Worm (Caenorhabditis elegans) whole organism, L1 larva: ENCODE measurements around the gene srh-216.

ENCODE experiments used
- C04F5.9 ChIP-seq: sonication (generic microtip); optimal IDR thresholded peaks from 2 replicates; lab custom pipeline; 2016; ENCODE audit warnings: missing genetic modification characterization, missing compliant biosample characterization
- C34B4.2 ChIP-seq: sonication (generic microtip); optimal IDR thresholded peaks from 2 replicates; lab custom pipeline; 2017; ENCODE audit warnings: mild to moderate bottlenecking, missing genetic modification characterization, missing compliant biosample characterization
- aly-2 ChIP-seq: fragments of 150-350 bp; optimal IDR thresholded peaks from 2 replicates; lab custom pipeline; 2014; ENCODE audit warnings: missing biosample characterization, missing genetic modification characterization
- ceh-63 ChIP-seq: fragments of 200-800 bp; sonication (Bioruptor generic); optimal IDR thresholded peaks from 2 replicates; lab custom pipeline; 2018; ENCODE audit warnings: mild to moderate bottlenecking, missing genetic modification characterization, missing compliant biosample characterization
- ceh-8 ChIP-seq: fragments of 200-800 bp; sonication (Bioruptor generic); optimal IDR thresholded peaks from 2 replicates; lab custom pipeline; 2018; ENCODE audit warnings: mild to moderate bottlenecking, missing genetic modification characterization, moderate library complexity, missing compliant biosample characterization
- ceh-82 ChIP-seq, 3 experiments: fragments of 150-350 bp in 1 of 3; sonication (generic microtip) in 2 of 3; optimal IDR thresholded peaks; 2 replicates each; lab custom pipeline; 2014 to 2017; ENCODE audit warnings: missing biosample characterization in 3 of 3, missing genetic modification characterization in 3 of 3
- ceh-90 ChIP-seq: sonication (generic microtip); optimal IDR thresholded peaks from 2 replicates; lab custom pipeline; 2016; ENCODE audit warnings: missing genetic modification characterization, missing compliant biosample characterization
- ces-1 ChIP-seq: fragments of 150-350 bp; optimal IDR thresholded peaks from 2 replicates; lab custom pipeline; 2014; ENCODE audit warnings: missing biosample characterization, missing genetic modification reagents, missing genetic modification characterization
- egl-13 ChIP-seq: sonication (generic microtip); optimal IDR thresholded peaks from 2 replicates; lab custom pipeline; 2016; ENCODE audit warnings: missing genotype, missing genetic modification reagents, missing genetic modification characterization, missing compliant biosample characterization
- egl-27 ChIP-seq, 2 experiments: fragments of 150-350 bp in 1 of 2; sonication (generic microtip); optimal IDR thresholded peaks; 3 replicates each; lab custom pipeline; 2017 to 2018; ENCODE audit warnings: missing biosample characterization in 2 of 2, missing genetic modification characterization in 2 of 2, missing genetic modification reagents in 2 of 2
- ets-5 ChIP-seq: fragments of 200-800 bp; sonication (Bioruptor generic); IDR thresholded peaks from 2 replicates; pipeline ENCODE4 v1.3.6; 2022; ENCODE audit warnings: missing genetic modification characterization, missing compliant biosample characterization
- fkh-4 ChIP-seq: sonication (generic microtip); optimal IDR thresholded peaks from 2 replicates; lab custom pipeline; 2016; ENCODE audit warnings: missing compliant biosample characterization, missing genetic modification characterization, borderline replicate concordance
- fkh-8 ChIP-seq: sonication (generic microtip); optimal IDR thresholded peaks from 2 replicates; lab custom pipeline; 2016; ENCODE audit warnings: mild to moderate bottlenecking, missing genetic modification characterization, missing compliant biosample characterization
- fos-1 ChIP-seq: fragments of 150-350 bp; optimal IDR thresholded peaks from 2 replicates; lab custom pipeline; 2014; ENCODE audit warnings: missing biosample characterization, missing genetic modification characterization
- grh-1 ChIP-seq: fragments of 200-800 bp; sonication (Bioruptor generic); IDR thresholded peaks from 2 replicates; pipeline ENCODE4 v1.3.6; 2022; ENCODE audit warnings: missing genetic modification reagents, missing genetic modification characterization, missing compliant biosample characterization
- hlh-4 ChIP-seq: sonication (generic microtip); optimal IDR thresholded peaks from 2 replicates; lab custom pipeline; 2016; ENCODE audit warnings: mild to moderate bottlenecking, missing genetic modification characterization, missing compliant biosample characterization
- isw-1 ChIP-seq: fragments of 200-800 bp; sonication (Bioruptor generic); IDR thresholded peaks from 2 replicates; pipeline ENCODE4 v1.3.6; 2022; ENCODE audit warnings: missing genetic modification characterization, missing compliant biosample characterization
- jun-1 ChIP-seq: fragments of 150-350 bp; optimal IDR thresholded peaks from 2 replicates; lab custom pipeline; 2014; ENCODE audit warnings: missing biosample characterization, missing genetic modification reagents, missing genetic modification characterization
- lir-3 ChIP-seq: sonication (generic microtip); optimal IDR thresholded peaks from 2 replicates; lab custom pipeline; 2016; ENCODE audit warnings: mild to moderate bottlenecking, missing genetic modification characterization, moderate library complexity, missing compliant biosample characterization; ENCODE audit not compliant: poor library complexity
- lsy-2 ChIP-seq, 2 experiments: fragments of 150-350 bp; optimal IDR thresholded peaks; 2 replicates each; lab custom pipeline; 2014; ENCODE audit warnings: missing biosample characterization in 2 of 2, missing genetic modification characterization in 2 of 2
- mef-2 ChIP-seq: fragments of 150-350 bp; optimal IDR thresholded peaks from 2 replicates; lab custom pipeline; 2014; ENCODE audit warnings: missing biosample characterization, missing genetic modification characterization
- nhr-237 ChIP-seq: fragments of 150-350 bp; optimal IDR thresholded peaks from 2 replicates; lab custom pipeline; 2014; ENCODE audit warnings: missing biosample characterization, missing genetic modification characterization
- nhr-84 ChIP-seq: sonication (generic microtip); optimal IDR thresholded peaks from 2 replicates; lab custom pipeline; 2017; ENCODE audit warnings: missing biosample characterization, missing genetic modification characterization
- pag-3 ChIP-seq: sonication (generic microtip); optimal IDR thresholded peaks from 2 replicates; lab custom pipeline; 2017; ENCODE audit warnings: missing genetic modification characterization, mild to moderate bottlenecking, missing compliant biosample characterization, antibody characterized with exemption, borderline replicate concordance; ENCODE audit not compliant: insufficient read depth
- pax-3 ChIP-seq: fragments of 200-800 bp; sonication (Bioruptor generic); optimal IDR thresholded peaks from 2 replicates; lab custom pipeline; 2018; ENCODE audit warnings: mild to moderate bottlenecking, missing genetic modification characterization, moderate library complexity, missing compliant biosample characterization
- pqm-1 ChIP-seq: sonication (generic microtip); optimal IDR thresholded peaks from 3 replicates; lab custom pipeline; 2017; ENCODE audit warnings: missing biosample characterization, missing genetic modification characterization
- skn-1 ChIP-seq: fragments of 150-350 bp; optimal IDR thresholded peaks from 2 replicates; lab custom pipeline; 2014; ENCODE audit warnings: missing biosample characterization, missing genetic modification characterization
- snpc-4 ChIP-seq: fragments of 150-350 bp; optimal IDR thresholded peaks from 2 replicates; lab custom pipeline; 2014; ENCODE audit warnings: missing biosample characterization, missing genetic modification characterization
- sup-37 ChIP-seq: fragments of 200-800 bp; sonication (Bioruptor generic); optimal IDR thresholded peaks from 2 replicates; lab custom pipeline; 2018; ENCODE audit warnings: mild to moderate bottlenecking, missing genetic modification characterization, missing compliant biosample characterization
- tbx-2 ChIP-seq: sonication (generic microtip); optimal IDR thresholded peaks from 2 replicates; lab custom pipeline; 2016; ENCODE audit warnings: missing genetic modification characterization, missing compliant biosample characterization
- tlp-1 ChIP-seq: fragments of 150-350 bp; optimal IDR thresholded peaks from 2 replicates; lab custom pipeline; 2014; ENCODE audit warnings: missing biosample characterization, missing genetic modification characterization
- unc-98 ChIP-seq: fragments of 200-800 bp; sonication (Bioruptor generic); IDR thresholded peaks from 2 replicates; pipeline ENCODE4 v1.3.6; 2022; ENCODE audit warnings: missing genetic modification characterization, missing compliant biosample characterization
- xbp-1 ChIP-seq: sonication (generic microtip); optimal IDR thresholded peaks from 2 replicates; lab custom pipeline; 2016; ENCODE audit warnings: missing genetic modification characterization, missing compliant biosample characterization
- zip-4 ChIP-seq: fragments of 200-800 bp; sonication (Bioruptor generic); optimal IDR thresholded peaks from 2 replicates; lab custom pipeline; 2018; ENCODE audit warnings: mild to moderate bottlenecking, missing genetic modification characterization, moderate library complexity, missing compliant biosample characterization
- ztf-11 ChIP-seq, 2 experiments: sonication (generic microtip); optimal IDR thresholded peaks; 2 replicates each; lab custom pipeline; 2016 to 2017; ENCODE audit warnings: missing genetic modification characterization in 2 of 2, missing biosample characterization in 1 of 2, missing compliant biosample characterization in 1 of 2

srh-216 gene

DNA sequence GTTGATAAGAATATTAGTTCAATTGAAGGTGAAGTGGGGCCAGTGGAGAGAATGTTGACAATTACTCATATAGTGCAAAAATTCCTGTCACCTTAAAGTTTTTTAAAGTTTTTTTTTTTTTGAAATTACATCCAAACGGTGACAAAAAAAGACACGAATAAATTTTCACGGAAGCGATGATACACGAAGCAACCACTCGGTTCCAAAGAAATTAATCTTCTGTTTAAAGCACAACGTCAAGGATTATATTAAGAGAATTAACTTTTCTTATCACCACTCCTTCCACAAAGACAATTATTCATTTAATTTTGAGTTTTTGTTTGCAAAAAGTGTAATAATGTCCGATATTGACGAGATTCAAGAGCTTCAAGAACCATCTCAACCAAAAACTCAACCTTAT lies 38.0 kb upstream of the srh-216 start, which contains the start of gene clec-28:
TSS of gene clec-28 (plus strand) at position 301 of the 400 bp plus-strand sequence.
- TF ChIP-seq skn-1 (tag; lab: Kevin White, UChicago) (no peak), ets-5 (no peak)

DNA sequence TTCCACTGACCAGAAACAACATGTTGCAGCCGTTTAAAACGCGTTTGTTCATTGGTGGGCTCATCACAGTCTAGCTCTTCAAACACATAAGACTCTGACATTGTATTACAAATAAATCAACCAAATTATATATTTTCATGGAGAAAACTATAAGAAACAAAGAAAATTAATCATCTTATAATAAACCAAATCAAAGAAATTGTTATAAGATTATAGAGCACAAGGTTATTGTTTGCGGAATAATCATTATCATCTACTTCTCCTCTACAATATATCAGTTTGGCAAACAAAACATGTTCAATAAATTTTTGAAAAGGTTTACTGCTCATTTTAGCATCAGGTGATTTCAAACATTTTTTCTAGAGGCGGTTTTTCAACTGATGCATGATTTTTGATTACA lies 34.3 kb upstream of the srh-216 start, which contains the start of the genes clec-32 and clec-24:
TSS of gene clec-32 (minus strand) at position 101 of the 400 bp plus-strand sequence.
TSS of gene clec-24 (plus strand) at position 294 of the 400 bp plus-strand sequence.
- no peak for TF ChIP-seq unc-98 (GFP tag; lab: Robert Waterston, UW)
- no peak for TF ChIP-seq xbp-1 (tag; lab: Kevin White, UChicago)
- no peak for TF ChIP-seq nhr-237 (tag; lab: Kevin White, UChicago)
- TF ChIP-seq jun-1 (tag; lab: Kevin White, UChicago): no peak
- no peak for TF ChIP-seq egl-27 (tag; optimal IDR thresholded peaks at IDR 0.05; lab: Kevin White, UChicago)
- TF ChIP-seq C04F5.9 (tag; lab: Kevin White, UChicago): no peak
- no peak for TF ChIP-seq fkh-8 (tag; lab: Kevin White, UChicago)

DNA sequence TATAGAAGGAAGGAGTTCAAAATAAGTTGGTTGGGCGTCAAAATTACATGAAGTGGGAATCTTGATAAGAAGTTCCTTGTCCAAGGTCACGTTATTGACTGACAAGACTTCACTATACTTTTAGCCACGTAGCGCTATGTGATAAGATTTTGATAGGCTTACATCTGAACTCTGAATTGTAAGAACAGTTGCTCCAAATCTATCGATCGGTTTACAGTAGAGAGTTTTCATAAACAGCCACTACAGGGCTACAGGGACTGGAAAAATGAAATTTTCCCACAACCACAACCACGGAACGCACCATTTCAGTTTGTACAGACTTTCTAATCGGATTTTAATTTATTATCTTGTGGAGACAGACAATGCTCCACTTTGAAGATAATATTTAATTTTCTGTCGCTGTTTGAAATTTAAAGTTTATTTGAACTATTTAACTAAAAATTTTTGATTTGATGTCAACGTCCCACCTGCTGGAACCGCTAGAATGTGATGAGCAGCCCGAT lies 30.6 kb upstream of the srh-216 start, which contains the start of the genes clec-31 and clec-22:
TSS of gene clec-31 (minus strand) at position 101 of the 503 bp plus-strand sequence.
TSS of gene clec-22 (plus strand) at position 453 of the 503 bp plus-strand sequence.
- TF ChIP-seq lir-3 (no peak), mef-2 (no peak), nhr-237 (tag; lab: Kevin White, UChicago) (no peak), ets-5 (no peak), nhr-84 (no peak), pqm-1 (no peak), pax-3 (tag; lab: Kevin White, UChicago) (no peak), C04F5.9 (tag; lab: Kevin White, UChicago) (no peak), egl-13 (tag; lab: Kevin White, UChicago) (no peak), grh-1 (no peak), snpc-4 (tag; lab: Kevin White, UChicago) (no peak), pag-3 (tag; lab: Kevin White, UChicago) (no peak), zip-4 (GFP tag; lab: Kevin White, UChicago) (no peak), ztf-11 (tag; optimal IDR thresholded peaks at IDR 0.05; lab: Kevin White, UChicago) (no peak), unc-98 (GFP tag; lab: Robert Waterston, UW) (no peak), isw-1 (GFP tag; lab: Robert Waterston, UW) (no peak), ces-1 (GFP tag; lab: Kevin White, UChicago) (no peak), hlh-4 (tag; lab: Kevin White, UChicago) (no peak), C34B4.2 (tag; lab: Kevin White, UChicago) (no peak), sup-37 (GFP tag; lab: Kevin White, UChicago) (no peak)

ce11 chrV:16853956-16854683 lies 26.7 kb upstream of the srh-216 start, which contains the start of the genes clec-35 and clec-27:
TSS of gene clec-35 (minus strand) at chrV:16854056.
TSS of gene clec-27 (plus strand) at chrV:16854633.
- TF ChIP-seq ets-5: no peak
- TF ChIP-seq ces-1 (GFP tag; lab: Kevin White, UChicago): no peak
- TF ChIP-seq ceh-8 (GFP tag; lab: Kevin White, UChicago): no peak
- no peak for TF ChIP-seq fos-1
- no peak for TF ChIP-seq ceh-90 (tag; lab: Kevin White, UChicago)
- TF ChIP-seq fkh-4 (tag; lab: Kevin White, UChicago): no peak
- TF ChIP-seq tlp-1 (tag; lab: Kevin White, UChicago): no peak
- TF ChIP-seq pax-3 (tag; lab: Kevin White, UChicago): no peak
- no peak for TF ChIP-seq ceh-82 (tag; optimal IDR thresholded peaks at IDR 0.05; lab: Kevin White, UChicago)
- no peak for TF ChIP-seq tbx-2 (tag; lab: Kevin White, UChicago)
- TF ChIP-seq ceh-63 (GFP tag; lab: Kevin White, UChicago): no peak
- no peak for TF ChIP-seq lsy-2 (tag; optimal IDR thresholded peaks at IDR 0.05; lab: Kevin White, UChicago)
- TF ChIP-seq xbp-1 (tag; lab: Kevin White, UChicago): no peak
- no peak for TF ChIP-seq aly-2 (tag; lab: Kevin White, UChicago)
